Worm (Caenorhabditis elegans) whole organism, L4 larva: Measurements from ENCODE around the gene K10B3.1.
A peak's percentile ranks its signal among the peaks of the same experiment; 100 is the strongest.

ENCODE experiments used
- F26F4.8 ChIP-seq: fragments of 200-800 bp; sonication (Bioruptor generic); conservative IDR thresholded peaks from 2 replicates; pipeline ENCODE4 v1.3.6; 2022; ENCODE audit warnings: missing genetic modification characterization, missing compliant biosample characterization
- ceh-28 ChIP-seq: fragments of 150-350 bp; optimal IDR thresholded peaks from 2 replicates; lab custom pipeline; 2014; ENCODE audit warnings: missing biosample characterization, missing genetic modification reagents, missing genetic modification characterization
- ceh-82 ChIP-seq: sonication (generic microtip); optimal IDR thresholded peaks from 2 replicates; lab custom pipeline; 2017; ENCODE audit warnings: missing biosample characterization, missing genetic modification characterization
- ces-1 ChIP-seq: fragments of 150-350 bp; sonication (generic microtip); optimal IDR thresholded peaks from 4 replicates; lab custom pipeline; 2014; ENCODE audit warnings: missing biosample characterization, missing genetic modification reagents, missing genetic modification characterization
- fkh-10 ChIP-seq: fragments of 150-350 bp; optimal IDR thresholded peaks from 2 replicates; lab custom pipeline; 2014; ENCODE audit warnings: missing biosample characterization, missing genetic modification reagents, missing genetic modification characterization
- lin-15B ChIP-seq: fragments of 150-350 bp; sonication (generic microtip); optimal IDR thresholded peaks from 3 replicates; lab custom pipeline; 2014; ENCODE audit warnings: missing biosample characterization, missing genetic modification characterization
- lin-39 ChIP-seq: fragments of 150-350 bp; optimal IDR thresholded peaks from 2 replicates; lab custom pipeline; 2014; ENCODE audit warnings: missing biosample characterization, missing genetic modification reagents, missing genetic modification characterization
- mep-1 ChIP-seq: fragments of 150-350 bp; sonication (generic microtip); optimal IDR thresholded peaks from 3 replicates; lab custom pipeline; 2014; ENCODE audit warnings: missing biosample characterization, missing genetic modification characterization
- pqm-1 ChIP-seq: sonication (generic microtip); optimal IDR thresholded peaks from 2 replicates; lab custom pipeline; 2017; ENCODE audit warnings: missing biosample characterization, missing genetic modification characterization
- sdz-12 ChIP-seq: fragments of 200-800 bp; sonication (Bioruptor generic); optimal IDR thresholded peaks from 2 replicates; lab custom pipeline; 2018; ENCODE audit warnings: mild to moderate bottlenecking, missing genetic modification characterization, missing compliant biosample characterization
- snpc-4 ChIP-seq: fragments of 150-350 bp; optimal IDR thresholded peaks from 2 replicates; lab custom pipeline; 2014; ENCODE audit warnings: missing biosample characterization, missing genetic modification characterization
- ztf-11 ChIP-seq: fragments of 150-350 bp; optimal IDR thresholded peaks from 2 replicates; lab custom pipeline; 2014; ENCODE audit warnings: missing biosample characterization, missing genetic modification characterization

- no peak for TF ChIP-seq ztf-11
- no peak for TF ChIP-seq ces-1 (GFP tag; lab: Kevin White, UChicago)
- TF ChIP-seq snpc-4 (tag; lab: Kevin White, UChicago): no peak
- no peak for TF ChIP-seq lin-15B (tag; lab: Kevin White, UChicago)
- no peak for TF ChIP-seq ceh-28
- no peak for TF ChIP-seq mep-1 (tag; lab: Kevin White, UChicago)
- TF ChIP-seq sdz-12 (GFP tag; lab: Kevin White, UChicago): no peak
- no peak for TF ChIP-seq fkh-10
- TF ChIP-seq F26F4.8 (GFP tag; lab: Robert Waterston, UW): no peak
- no peak for TF ChIP-seq ceh-82
- TF ChIP-seq lin-39: no peak
- TF ChIP-seq pqm-1 (tag; lab: Kevin White, UChicago): peak; percentile 30
These were observed 20.0 kb downstream of the K10B3.1 start for ce11 chrX:3155111-3155843.
